Fruit fly (Drosophila melanogaster) whole organism: Measurements from ENCODE around the gene CG33702.

ENCODE experiments used
- Dll ChIP-seq: fragments of >200 bp; optimal IDR thresholded peaks from 2 replicates; lab custom pipeline; 2017
- EcR ChIP-seq, 2 experiments: fragments of >200 bp; optimal IDR thresholded peaks; 2 replicates each; lab custom pipeline; 2017; ENCODE audit warnings: missing biosample characterization in 2 of 2, missing genetic modification characterization in 2 of 2, missing genetic modification reagents in 2 of 2
- pan ChIP-seq: fragments of >200 bp; optimal IDR thresholded peaks from 2 replicates; lab custom pipeline; 2017
- usp ChIP-seq: fragments of >200 bp; optimal IDR thresholded peaks from 2 replicates; lab custom pipeline; 2017; ENCODE audit warnings: missing biosample characterization, missing genetic modification characterization, mixed read lengths

dm6 chr3L:9476829-9477228, 36.4 kb downstream of the CG33702 start, which contains the start of the genes Uch-L5 and Jarid2:
- TF ChIP-seq Dll (lab: Kevin White, UChicago) (no peak), pan (lab: Kevin White, UChicago) (no peak), EcR (GFP tag; optimal IDR thresholded peaks at IDR 0.05; lab: Kevin White, UChicago) (no peak), usp (GFP tag; lab: Kevin White, UChicago) (no peak)
